Fruit fly (Drosophila melanogaster) Kc167 (cell line): ENCODE results near the gene Alp11.

Source experiments
- Myc ChIP-seq: fragments of >200 bp; optimal IDR thresholded peaks from 2 replicates; lab custom pipeline; 2017; ENCODE audit warnings: missing external identifiers
- Sin3A ChIP-seq: fragments of >200 bp; optimal IDR thresholded peaks from 2 replicates; lab custom pipeline; 2018; ENCODE audit warnings: missing external identifiers
- h ChIP-seq: fragments of >200 bp; optimal IDR thresholded peaks from 3 replicates; lab custom pipeline; 2018; ENCODE audit warnings: missing external identifiers
- insv ChIP-seq: fragments of >200 bp; optimal IDR thresholded peaks from 3 replicates; lab custom pipeline; 2018; ENCODE audit warnings: missing external identifiers
- psq ChIP-seq: fragments of >200 bp; optimal IDR thresholded peaks from 2 replicates; lab custom pipeline; 2017; ENCODE audit warnings: missing external identifiers
- ttk ChIP-seq: sonication (Bioruptor generic); optimal IDR thresholded peaks from 2 replicates; lab custom pipeline; 2017; ENCODE audit warnings: missing external identifiers

The Alp11 gene

dm6 chrX:15602438-15602837 lies 14.9 kb downstream of the Alp11 start:
- TF ChIP-seq h (no peak), insv (lab: Kevin White, UChicago) (no peak), Myc (lab: Kevin White, UChicago) (no peak), Sin3A (no peak), psq (lab: Kevin White, UChicago) (no peak), ttk (lab: Kevin White, UChicago) (no peak)

dm6 chrX:15608751-15609345 lies 21.3 kb downstream of the Alp11 start:
- no peak for TF ChIP-seq ttk (lab: Kevin White, UChicago)
- TF ChIP-seq Myc (lab: Kevin White, UChicago): no peak
- TF ChIP-seq h: no peak
- no peak for TF ChIP-seq psq (lab: Kevin White, UChicago)
- TF ChIP-seq Sin3A: no peak
- TF ChIP-seq insv (lab: Kevin White, UChicago): no peak

dm6 chrX:15609351-15609750 lies 21.8 kb downstream of the Alp11 start:
- no peak for TF ChIP-seq h
- no peak for TF ChIP-seq Sin3A
- TF ChIP-seq insv (lab: Kevin White, UChicago): no peak

dm6 chrX:15610173-15610572 lies 22.6 kb downstream of the Alp11 start:
- TF ChIP-seq Myc (lab: Kevin White, UChicago): no peak
- TF ChIP-seq ttk (lab: Kevin White, UChicago): no peak
- TF ChIP-seq psq (lab: Kevin White, UChicago): no peak
- no peak for TF ChIP-seq h
- no peak for TF ChIP-seq Sin3A
- no peak for TF ChIP-seq insv (lab: Kevin White, UChicago)

dm6 chrX:15610957-15611356 lies 23.4 kb downstream of the Alp11 start:
- TF ChIP-seq h (no peak), psq (lab: Kevin White, UChicago) (no peak), Sin3A (no peak), ttk (lab: Kevin White, UChicago) (no peak), insv (lab: Kevin White, UChicago) (no peak), Myc (lab: Kevin White, UChicago) (no peak)

- TF ChIP-seq Sin3A (no peak), ttk (lab: Kevin White, UChicago) (no peak), psq (lab: Kevin White, UChicago) (no peak), Myc (lab: Kevin White, UChicago) (no peak), insv (lab: Kevin White, UChicago) (no peak), h (no peak)
Observed at dm6 chrX:15611795-15612194, 24.3 kb downstream of the Alp11 start.

- TF ChIP-seq Myc (lab: Kevin White, UChicago) (no peak), h (no peak), Sin3A (no peak), insv (lab: Kevin White, UChicago) (no peak), psq (lab: Kevin White, UChicago) (no peak), ttk (lab: Kevin White, UChicago) (no peak)
Observed at dm6 chrX:15615426-15615825, 27.9 kb downstream of the Alp11 start.

- TF ChIP-seq Myc (lab: Kevin White, UChicago) (no peak), Sin3A (no peak)
Observed at dm6 chrX:15616018-15616417, 28.5 kb downstream of the Alp11 start.

dm6 chrX:15616532-15616931 lies 29.0 kb downstream of the Alp11 start:
- TF ChIP-seq h: no peak

- TF ChIP-seq Sin3A (no peak), h (no peak), Myc (lab: Kevin White, UChicago) (no peak), insv (lab: Kevin White, UChicago) (no peak), ttk (lab: Kevin White, UChicago) (no peak), psq (lab: Kevin White, UChicago) (no peak)
Observed at dm6 chrX:15617916-15618315, 30.4 kb downstream of the Alp11 start.

dm6 chrX:15618953-15619630 lies 31.6 kb downstream of the Alp11 start:
- TF ChIP-seq Sin3A: no peak
- no peak for TF ChIP-seq insv (lab: Kevin White, UChicago)
- TF ChIP-seq Myc (lab: Kevin White, UChicago): no peak
- TF ChIP-seq ttk (lab: Kevin White, UChicago): no peak
- no peak for TF ChIP-seq h
- no peak for TF ChIP-seq psq (lab: Kevin White, UChicago)

dm6 chrX:15619631-15619960 lies 32.1 kb downstream of the Alp11 start:
- TF ChIP-seq insv (lab: Kevin White, UChicago): no peak
- no peak for TF ChIP-seq ttk (lab: Kevin White, UChicago)
- no peak for TF ChIP-seq Sin3A
- no peak for TF ChIP-seq Myc (lab: Kevin White, UChicago)
- no peak for TF ChIP-seq h
- no peak for TF ChIP-seq psq (lab: Kevin White, UChicago)

dm6 chrX:15620439-15621227 lies 33.1 kb downstream of the Alp11 start:
- TF ChIP-seq Sin3A: no peak
- no peak for TF ChIP-seq Myc (lab: Kevin White, UChicago)
- no peak for TF ChIP-seq h
- TF ChIP-seq insv (lab: Kevin White, UChicago): no peak
- TF ChIP-seq ttk (lab: Kevin White, UChicago): no peak
- no peak for TF ChIP-seq psq (lab: Kevin White, UChicago)
